Worm (Caenorhabditis elegans): ENCODE data around the gene him-14.

The him-14 gene

DNA sequence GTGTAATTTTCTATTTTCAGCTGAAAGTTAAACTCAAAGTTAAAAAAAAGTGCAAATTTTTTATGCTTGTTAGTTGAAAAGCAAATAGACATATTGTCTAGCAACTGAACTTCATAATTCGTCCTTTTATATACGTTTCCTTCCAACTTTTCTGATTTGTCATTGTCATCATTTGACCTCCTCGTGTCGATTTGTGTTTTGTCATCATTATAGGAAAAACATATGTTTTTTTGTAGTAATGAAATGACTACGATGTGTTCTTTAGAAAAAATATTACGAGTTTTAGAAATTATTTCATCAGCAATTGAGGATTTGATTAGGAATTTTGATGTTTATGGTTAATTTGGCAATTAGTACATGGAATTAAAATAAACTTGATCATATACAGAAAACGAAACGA is 9.0 kb downstream of the him-14 start:
- TF ChIP-seq W03F9.2 (tag; optimal IDR thresholded peaks at IDR 0.05) (no peak), dao-5 (tag; optimal IDR thresholded peaks at IDR 0.05) (no peak), him-1 (tag; optimal IDR thresholded peaks at IDR 0.05) (no peak)

DNA sequence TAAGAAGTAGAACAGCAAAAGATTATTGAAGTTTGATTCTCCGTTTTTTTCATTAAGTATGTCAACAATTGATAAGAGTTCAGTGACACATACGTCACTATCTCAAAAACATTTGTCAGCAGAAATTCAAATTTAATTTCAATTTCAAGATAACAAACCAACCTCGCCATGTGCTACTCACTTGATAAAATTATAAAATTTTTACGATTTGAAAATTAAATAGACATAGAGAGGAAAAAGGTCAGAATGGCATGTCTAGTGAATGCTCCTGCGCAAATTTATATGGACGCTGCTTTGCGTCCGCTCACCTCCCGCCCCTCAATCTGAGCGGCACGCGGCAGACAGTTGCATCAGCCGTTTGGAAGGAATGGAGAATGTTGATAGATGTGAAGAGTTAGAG is 9.6 kb downstream of the him-14 start:
- TF ChIP-seq dao-5 (tag; optimal IDR thresholded peaks at IDR 0.05) (no peak), him-1 (tag; optimal IDR thresholded peaks at IDR 0.05) (no peak), W03F9.2 (tag; optimal IDR thresholded peaks at IDR 0.05) (no peak)

DNA sequence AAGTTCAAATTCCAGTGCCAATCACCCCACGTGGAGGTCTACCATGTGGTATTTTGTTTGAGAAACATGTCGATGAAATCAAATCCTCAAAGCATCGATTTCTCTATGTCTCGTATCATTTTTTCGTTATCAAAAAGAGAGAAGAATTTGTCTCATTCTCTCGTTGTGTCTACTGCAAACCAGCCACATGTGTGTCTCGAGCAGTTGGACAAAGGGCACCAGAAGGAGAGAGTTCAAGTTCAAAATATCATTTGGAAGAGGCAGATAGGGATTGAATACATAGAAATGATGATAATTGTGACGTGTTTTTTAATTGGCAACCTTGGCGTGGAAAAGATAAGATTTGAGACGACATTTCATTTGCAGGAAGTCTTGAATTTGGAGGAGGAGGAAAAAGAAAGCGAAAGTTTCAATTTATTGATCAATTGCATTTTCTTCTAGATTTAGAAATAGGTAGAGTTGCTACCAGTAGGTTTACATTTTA is 10.4 kb downstream of the him-14 start:
- TF ChIP-seq W03F9.2 (tag; optimal IDR thresholded peaks at IDR 0.05) = peak; percentile 21
- no peak for TF ChIP-seq dao-5 (tag; optimal IDR thresholded peaks at IDR 0.05)

DNA sequence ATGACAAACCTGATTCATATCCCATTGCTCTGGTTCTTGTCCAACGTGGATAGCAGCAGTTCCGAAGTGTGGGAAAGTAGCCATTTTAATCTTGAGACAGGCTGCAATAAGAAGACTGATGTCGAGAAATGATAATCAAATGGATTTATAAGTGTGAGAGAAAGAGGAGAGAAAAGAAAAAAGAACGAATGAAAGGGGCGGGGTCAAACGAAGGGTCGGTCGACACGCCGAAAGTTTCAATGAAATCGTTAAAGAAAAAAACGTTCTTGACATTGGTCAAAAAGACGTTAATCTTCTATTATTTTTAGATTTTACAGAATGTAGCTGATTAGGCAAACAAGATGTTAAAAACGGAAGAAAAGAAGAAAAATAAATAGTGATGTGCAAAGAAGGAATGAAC is 11.9 kb downstream of the him-14 start, which contains the start of gene cth-2:
TSS of gene cth-2 (minus strand) at position 101 of the 400 bp plus-strand sequence.
- TF ChIP-seq dao-5 (tag; optimal IDR thresholded peaks at IDR 0.05) = no peak
- no peak for TF ChIP-seq W03F9.2 (tag; optimal IDR thresholded peaks at IDR 0.05)
- no peak for TF ChIP-seq him-1 (tag; optimal IDR thresholded peaks at IDR 0.05)

DNA sequence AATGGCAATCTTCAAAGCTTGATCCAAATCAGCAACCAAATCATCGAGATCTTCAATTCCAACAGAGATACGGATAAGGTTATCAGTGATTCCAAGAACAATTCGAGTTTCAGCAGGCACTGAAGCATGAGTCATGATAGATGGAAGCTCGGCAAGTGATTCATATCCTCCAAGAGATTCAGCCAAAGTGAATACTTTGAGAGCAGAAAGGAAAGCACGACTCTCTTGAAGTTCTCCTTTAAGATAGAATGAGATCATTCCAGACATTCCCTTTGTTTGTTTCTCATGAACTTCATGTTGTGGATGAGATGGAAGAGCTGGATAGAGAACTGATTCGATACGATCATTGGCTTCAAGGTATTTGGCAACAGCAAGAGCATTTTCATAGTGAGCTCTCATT is 13.4 kb downstream of the him-14 start:
- TF ChIP-seq him-1 (tag; optimal IDR thresholded peaks at IDR 0.05) (no peak), W03F9.2 (tag; optimal IDR thresholded peaks at IDR 0.05) (no peak), dao-5 (tag; optimal IDR thresholded peaks at IDR 0.05) (no peak)

DNA sequence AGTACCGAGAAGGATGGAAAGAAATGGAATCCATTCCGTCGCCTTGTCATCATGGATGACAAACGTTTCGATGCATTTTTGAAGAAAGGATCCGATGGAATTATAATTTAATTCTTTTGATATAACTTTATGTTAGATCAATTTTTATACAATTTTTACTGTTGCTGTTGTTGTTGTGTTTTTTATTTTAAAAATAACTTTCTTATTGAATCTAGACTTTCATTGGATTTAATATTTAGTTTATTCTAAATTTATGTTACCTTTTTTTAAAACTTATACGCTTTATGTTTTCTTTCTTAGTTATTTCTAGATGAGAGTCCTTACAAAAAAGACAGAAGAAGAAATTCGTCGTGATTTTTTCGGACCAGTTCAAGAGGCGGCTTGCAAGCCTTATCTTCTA is 14.8 kb downstream of the him-14 start, which contains the start of gene ZK1127.3:
TSS of gene ZK1127.3 (plus strand) at position 301 of the 400 bp plus-strand sequence.
- TF ChIP-seq W03F9.2 (tag; optimal IDR thresholded peaks at IDR 0.05) (no peak), him-1 (tag; optimal IDR thresholded peaks at IDR 0.05) (no peak), dao-5 (tag; optimal IDR thresholded peaks at IDR 0.05) (no peak)

DNA sequence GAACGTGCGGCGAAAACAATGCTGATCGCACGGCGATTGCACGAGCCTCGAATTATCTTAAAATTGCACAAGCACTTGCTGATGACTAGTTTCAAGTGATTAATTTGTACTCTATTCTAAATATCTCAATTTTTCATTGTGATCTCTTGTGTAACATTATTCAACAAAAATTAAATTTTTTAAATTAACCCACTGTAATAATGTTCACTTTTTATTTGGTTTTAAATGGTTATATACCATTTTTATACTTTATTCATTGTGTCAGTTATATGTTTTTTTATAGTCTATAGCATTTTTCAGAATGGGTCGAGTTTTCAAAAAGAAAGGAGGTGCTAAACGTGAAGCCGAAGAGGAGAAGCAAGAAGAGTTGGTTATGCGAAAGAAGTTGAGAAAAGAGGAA is 16.1 kb downstream of the him-14 start, which contains the start of gene ZK1127.4:
TSS of gene ZK1127.4 (plus strand) at position 301 of the 400 bp plus-strand sequence.
- TF ChIP-seq dao-5 (tag; optimal IDR thresholded peaks at IDR 0.05) (no peak), him-1 (tag; optimal IDR thresholded peaks at IDR 0.05) (no peak), W03F9.2 (tag; optimal IDR thresholded peaks at IDR 0.05) (no peak)

DNA sequence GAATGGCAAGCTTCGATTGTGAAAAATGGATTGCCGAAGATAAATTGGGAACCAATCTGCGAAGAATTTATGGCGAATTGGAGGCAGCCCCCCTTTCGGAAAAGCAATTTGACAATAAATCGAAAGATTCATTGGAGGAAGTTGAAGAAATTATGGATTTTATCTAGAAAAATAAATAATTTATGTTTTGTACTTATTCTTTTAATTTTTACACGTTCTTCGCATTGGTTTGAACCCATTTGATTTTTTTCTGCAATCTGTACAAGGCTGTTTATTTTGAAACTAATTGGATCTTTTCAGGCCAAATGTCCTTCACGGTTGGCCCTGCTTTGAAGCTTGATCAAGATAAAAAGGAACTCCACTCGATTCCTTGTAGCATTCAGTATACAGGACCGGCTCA is 16.8 kb downstream of the him-14 start, which contains the start of gene ZK1127.13:
TSS of gene ZK1127.13 (plus strand) at position 301 of the 400 bp plus-strand sequence.
- no peak for TF ChIP-seq W03F9.2 (tag; optimal IDR thresholded peaks at IDR 0.05)
- no peak for TF ChIP-seq him-1 (tag; optimal IDR thresholded peaks at IDR 0.05)
- no peak for TF ChIP-seq dao-5 (tag; optimal IDR thresholded peaks at IDR 0.05)

DNA sequence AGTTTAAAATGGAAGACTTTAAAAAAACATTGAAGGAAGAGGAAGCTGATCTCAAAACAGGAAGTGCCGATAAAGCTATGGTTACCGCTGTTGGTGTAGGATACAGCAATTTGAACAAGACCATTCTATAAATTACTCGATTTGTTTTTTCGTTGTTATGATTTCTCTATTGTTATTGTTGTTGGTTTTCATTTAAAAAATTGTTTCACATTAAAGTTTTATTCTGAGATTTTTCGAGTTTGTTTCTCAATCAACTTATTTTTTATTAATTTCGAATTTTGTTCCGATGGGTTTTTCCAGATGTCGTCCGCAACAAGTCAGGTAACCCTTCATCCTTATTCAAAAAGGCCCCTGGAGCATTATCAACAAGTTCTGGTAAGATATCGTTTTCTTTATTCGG is 18.0 kb downstream of the him-14 start, which contains the start of gene ZK1127.12:
TSS of gene ZK1127.12 (plus strand) at position 301 of the 400 bp plus-strand sequence.
- TF ChIP-seq dao-5 (tag; optimal IDR thresholded peaks at IDR 0.05) (no peak), him-1 (tag; optimal IDR thresholded peaks at IDR 0.05) (no peak), W03F9.2 (tag; optimal IDR thresholded peaks at IDR 0.05) (no peak)

DNA sequence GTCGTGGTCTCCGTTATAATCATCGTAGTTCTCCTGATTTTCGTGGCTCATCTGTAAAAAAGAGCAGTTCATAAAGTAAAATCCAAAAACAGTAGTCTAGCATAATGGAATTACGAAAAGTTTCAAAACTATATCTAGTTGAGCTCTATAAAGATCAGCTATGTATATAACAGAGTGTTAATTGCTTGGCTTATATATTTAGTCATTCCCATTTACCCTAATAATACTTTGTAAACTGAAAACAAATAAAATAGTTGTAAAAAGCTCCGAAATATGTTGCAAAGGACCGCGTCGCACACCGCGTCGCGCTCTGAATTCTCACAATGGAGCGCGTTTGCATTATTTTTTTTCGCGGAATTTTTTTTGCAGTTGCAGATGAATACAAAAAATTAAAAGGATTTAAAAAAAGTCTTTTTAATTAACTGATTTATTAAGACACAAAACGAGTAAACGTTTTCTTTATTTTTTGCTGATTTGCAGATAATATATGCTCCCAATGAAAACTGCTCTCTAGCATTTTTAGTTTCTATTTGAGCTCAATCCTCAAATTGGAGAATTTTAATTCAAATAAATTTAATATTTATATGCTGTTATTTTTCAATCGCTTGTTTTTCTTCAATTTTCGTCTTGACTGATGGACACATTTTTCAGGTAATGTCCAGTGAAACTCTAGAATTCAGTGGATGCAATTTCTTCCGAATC is 19.6 kb downstream of the him-14 start, which contains the start of the genes tcer-1 and ZK1127.5:
TSS of gene tcer-1 (minus strand) at position 51 of the 702 bp plus-strand sequence.
TSS of gene ZK1127.5 (plus strand) at position 652 of the 702 bp plus-strand sequence.
- TF ChIP-seq W03F9.2 (tag; optimal IDR thresholded peaks at IDR 0.05) (peak; percentile 74), him-1 (tag; optimal IDR thresholded peaks at IDR 0.05) (no peak)

DNA sequence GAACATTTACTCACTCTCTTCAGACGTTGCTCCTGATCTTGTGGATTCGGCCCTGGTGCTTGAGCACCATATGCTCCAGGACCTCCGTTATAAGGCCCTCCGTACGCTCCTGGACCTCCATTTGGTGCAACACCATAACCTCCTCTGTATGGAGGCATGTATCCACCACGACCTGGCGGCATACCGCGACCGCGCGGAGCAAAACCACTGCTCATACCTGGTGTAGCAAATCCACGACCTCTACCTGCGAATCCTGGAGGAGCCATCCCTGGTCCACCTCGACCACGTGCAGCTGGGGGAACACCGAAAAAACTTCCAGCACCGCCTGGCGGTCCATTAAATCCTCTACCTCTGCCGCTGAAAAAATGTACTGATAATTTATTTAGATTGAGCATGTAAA is 20.3 kb downstream of the him-14 start:
- TF ChIP-seq him-1 (tag; optimal IDR thresholded peaks at IDR 0.05) = no peak
- TF ChIP-seq W03F9.2 (tag; optimal IDR thresholded peaks at IDR 0.05) = no peak
- no peak for TF ChIP-seq dao-5 (tag; optimal IDR thresholded peaks at IDR 0.05)

DNA sequence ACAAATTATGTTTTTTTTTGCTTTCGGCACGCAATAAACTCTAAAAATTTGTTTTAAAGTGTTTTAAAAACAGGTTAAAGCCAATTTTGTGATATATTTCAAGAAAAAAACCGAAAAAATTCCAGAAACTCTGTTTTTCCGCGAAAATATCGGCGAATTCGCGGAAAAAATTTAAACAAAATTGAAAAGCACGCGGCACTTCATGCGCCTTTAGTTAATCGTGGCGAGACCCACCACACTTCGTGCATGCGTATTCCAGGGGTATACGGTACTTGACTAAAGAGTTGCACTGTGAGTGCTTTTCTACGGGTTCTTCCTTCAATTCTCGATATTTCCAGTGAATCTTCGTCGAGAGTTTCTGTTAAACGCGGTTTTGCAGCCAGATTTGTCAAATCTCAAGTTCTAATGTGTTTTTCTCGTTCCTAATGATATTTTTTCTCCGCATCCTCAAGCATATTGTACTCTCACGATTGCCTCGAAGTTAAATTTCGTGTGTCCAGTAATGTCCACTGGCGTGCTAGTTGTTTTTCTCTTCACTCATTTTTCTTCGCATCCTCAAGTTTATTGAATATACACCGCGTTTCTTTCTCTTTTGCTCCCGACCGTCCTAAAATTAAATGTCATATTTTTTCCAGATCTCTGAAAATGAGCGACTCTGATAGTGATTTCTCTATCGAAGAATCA is 32.0 kb downstream of the him-14 start, which contains the start of gene cin-4:
TSS of gene cin-4 (plus strand) at position 634 of the 684 bp plus-strand sequence.
- no peak for TF ChIP-seq him-1 (tag; optimal IDR thresholded peaks at IDR 0.05)
- no peak for TF ChIP-seq W03F9.2 (tag; optimal IDR thresholded peaks at IDR 0.05)
- no peak for TF ChIP-seq dao-5 (tag; optimal IDR thresholded peaks at IDR 0.05)

DNA sequence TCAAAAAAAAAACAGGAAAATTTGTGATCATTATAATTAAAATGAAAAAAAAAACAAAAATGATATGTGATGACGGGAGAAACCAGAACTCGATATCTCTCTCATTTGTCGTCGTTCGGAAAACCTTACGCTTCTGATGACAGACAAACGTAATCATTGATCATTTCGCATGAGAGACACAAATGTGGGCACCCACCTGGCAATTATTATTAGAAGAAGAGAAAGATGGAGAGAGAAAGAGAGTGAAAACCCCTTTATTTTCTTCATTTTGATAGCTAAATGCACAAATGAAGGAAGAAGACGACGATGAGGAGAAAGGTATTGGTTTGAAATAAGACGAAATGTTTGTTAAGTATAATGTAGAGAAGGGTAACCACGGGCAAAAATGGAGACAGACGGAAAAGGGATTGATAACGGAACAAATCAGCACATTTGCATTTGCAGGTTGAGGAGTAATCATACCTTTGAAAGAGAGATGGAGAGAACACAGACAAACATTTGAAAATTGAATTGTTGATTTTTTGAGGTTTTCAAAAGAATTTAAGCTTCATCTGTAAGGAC is 38.5 kb downstream of the him-14 start:
- TF ChIP-seq him-1 (tag; optimal IDR thresholded peaks at IDR 0.05) (no peak), W03F9.2 (tag; optimal IDR thresholded peaks at IDR 0.05) (no peak), dao-5 (tag; optimal IDR thresholded peaks at IDR 0.05) (no peak)
